Worm (Caenorhabditis elegans) whole organism, L1 larva: ENCODE data around the gene Y73B6BL.288.

ENCODE experiments used
- C04F5.9 ChIP-seq: sonication (generic microtip); optimal IDR thresholded peaks from 2 replicates; lab custom pipeline; 2016; ENCODE audit warnings: missing genetic modification characterization, missing compliant biosample characterization
- C34B4.2 ChIP-seq: sonication (generic microtip); optimal IDR thresholded peaks from 2 replicates; lab custom pipeline; 2017; ENCODE audit warnings: mild to moderate bottlenecking, missing genetic modification characterization, missing compliant biosample characterization
- aha-1 ChIP-seq: fragments of 150-350 bp; optimal IDR thresholded peaks from 2 replicates; lab custom pipeline; 2014; ENCODE audit warnings: missing biosample characterization, missing genetic modification characterization
- blmp-1 ChIP-seq: fragments of 150-350 bp; optimal IDR thresholded peaks from 2 replicates; lab custom pipeline; 2014; ENCODE audit warnings: missing biosample characterization, missing genetic modification characterization
- ceh-90 ChIP-seq: sonication (generic microtip); optimal IDR thresholded peaks from 2 replicates; lab custom pipeline; 2016; ENCODE audit warnings: missing genetic modification characterization, missing compliant biosample characterization
- dpl-1 ChIP-seq, 3 experiments: fragments of 150-350 bp in 2 of 3; sonication (generic microtip) in 1 of 3; optimal IDR thresholded peaks; 2 replicates each; lab custom pipeline; 2014 to 2017; ENCODE audit warnings: missing biosample characterization in 3 of 3, missing genetic modification characterization in 3 of 3, missing genetic modification reagents in 3 of 3
- efl-1 ChIP-seq, 4 experiments: fragments of 150-350 bp; optimal IDR thresholded peaks in 3 of 4; peaks in 1 of 4; 1 replicate in 1 of 4; 2 replicates in 3 of 4; lab custom pipeline; 2014; ENCODE audit warnings: missing biosample characterization in 2 of 4, missing genetic modification characterization in 2 of 4, missing genetic modification reagents in 2 of 4
- efl-3 ChIP-seq: fragments of 200-800 bp; sonication (Bioruptor generic); optimal IDR thresholded peaks from 2 replicates; lab custom pipeline; 2018; ENCODE audit warnings: mild to moderate bottlenecking, missing genetic modification characterization, missing compliant biosample characterization
- elt-2 ChIP-seq: sonication (generic microtip); optimal IDR thresholded peaks from 2 replicates; lab custom pipeline; 2016; ENCODE audit warnings: missing genetic modification characterization, mild to moderate bottlenecking, inconsistent platforms, missing compliant biosample characterization, missing genetic modification reagents
- fkh-4 ChIP-seq: sonication (generic microtip); optimal IDR thresholded peaks from 2 replicates; lab custom pipeline; 2016; ENCODE audit warnings: missing compliant biosample characterization, missing genetic modification characterization, borderline replicate concordance
- fos-1 ChIP-seq: fragments of 150-350 bp; optimal IDR thresholded peaks from 2 replicates; lab custom pipeline; 2014; ENCODE audit warnings: missing biosample characterization, missing genetic modification characterization
- irx-1 ChIP-seq: sonication (generic microtip); optimal IDR thresholded peaks from 2 replicates; lab custom pipeline; 2016; ENCODE audit warnings: missing genetic modification characterization, missing compliant biosample characterization
- jun-1 ChIP-seq: fragments of 150-350 bp; optimal IDR thresholded peaks from 2 replicates; lab custom pipeline; 2014; ENCODE audit warnings: missing biosample characterization, missing genetic modification reagents, missing genetic modification characterization
- lin-13 ChIP-seq: fragments of 150-350 bp; optimal IDR thresholded peaks from 2 replicates; lab custom pipeline; 2014; ENCODE audit warnings: missing biosample characterization, missing genetic modification reagents, missing genetic modification characterization
- lin-14 ChIP-seq: fragments of 200-800 bp; sonication (Bioruptor generic); optimal IDR thresholded peaks from 2 replicates; lab custom pipeline; 2018; ENCODE audit warnings: mild to moderate bottlenecking, missing genetic modification characterization, moderate library complexity, missing compliant biosample characterization
- lir-3 ChIP-seq: sonication (generic microtip); optimal IDR thresholded peaks from 2 replicates; lab custom pipeline; 2016; ENCODE audit warnings: mild to moderate bottlenecking, missing genetic modification characterization, moderate library complexity, missing compliant biosample characterization; ENCODE audit not compliant: poor library complexity
- lsy-2 ChIP-seq, 2 experiments: fragments of 150-350 bp; optimal IDR thresholded peaks; 2 replicates each; lab custom pipeline; 2014; ENCODE audit warnings: missing biosample characterization in 2 of 2, missing genetic modification characterization in 2 of 2
- mdl-1 ChIP-seq, 2 experiments: fragments of 150-350 bp; optimal IDR thresholded peaks; 2 replicates each; lab custom pipeline; 2014 to 2017; ENCODE audit warnings: missing biosample characterization in 2 of 2, missing genetic modification characterization in 2 of 2, inconsistent platforms in 1 of 2
- mep-1 ChIP-seq: fragments of 150-350 bp; optimal IDR thresholded peaks from 2 replicates; lab custom pipeline; 2014; ENCODE audit warnings: missing biosample characterization, missing genetic modification characterization
- nhr-12 ChIP-seq: sonication (generic microtip); optimal IDR thresholded peaks from 2 replicates; lab custom pipeline; 2017; ENCODE audit warnings: missing biosample characterization, missing genetic modification characterization
- nhr-19 ChIP-seq: fragments of 200-800 bp; sonication (Bioruptor generic); conservative IDR thresholded peaks from 2 replicates; pipeline ENCODE4 v1.3.6; 2022; ENCODE audit warnings: missing genetic modification characterization, missing compliant biosample characterization
- nhr-237 ChIP-seq: fragments of 150-350 bp; optimal IDR thresholded peaks from 2 replicates; lab custom pipeline; 2014; ENCODE audit warnings: missing biosample characterization, missing genetic modification characterization
- nhr-28 ChIP-seq: fragments of 150-350 bp; optimal IDR thresholded peaks from 2 replicates; lab custom pipeline; 2014; ENCODE audit warnings: missing biosample characterization, missing genetic modification characterization
- nhr-47 ChIP-seq: sonication (generic microtip); optimal IDR thresholded peaks from 2 replicates; lab custom pipeline; 2016; ENCODE audit warnings: mild to moderate bottlenecking, missing genetic modification characterization, moderate library complexity, missing compliant biosample characterization
- nhr-76 ChIP-seq: sonication (generic microtip); optimal IDR thresholded peaks from 2 replicates; lab custom pipeline; 2017; ENCODE audit warnings: missing biosample characterization, missing genetic modification characterization
- nhr-77 ChIP-seq: fragments of 150-350 bp; optimal IDR thresholded peaks from 2 replicates; lab custom pipeline; 2014; ENCODE audit warnings: missing biosample characterization, missing genetic modification characterization
- rnt-1 ChIP-seq: sonication (generic microtip); optimal IDR thresholded peaks from 2 replicates; lab custom pipeline; 2016; ENCODE audit warnings: mild to moderate bottlenecking, missing genetic modification characterization, moderate library complexity, missing compliant biosample characterization
- tbx-2 ChIP-seq: sonication (generic microtip); optimal IDR thresholded peaks from 2 replicates; lab custom pipeline; 2016; ENCODE audit warnings: missing genetic modification characterization, missing compliant biosample characterization
- tlp-1 ChIP-seq: fragments of 150-350 bp; optimal IDR thresholded peaks from 2 replicates; lab custom pipeline; 2014; ENCODE audit warnings: missing biosample characterization, missing genetic modification characterization
- unc-130 ChIP-seq: fragments of 150-350 bp; optimal IDR thresholded peaks from 2 replicates; lab custom pipeline; 2017; ENCODE audit warnings: missing biosample characterization, missing genetic modification characterization, inconsistent platforms
- zag-1 ChIP-seq: fragments of 150-350 bp; optimal IDR thresholded peaks from 2 replicates; lab custom pipeline; 2014; ENCODE audit warnings: missing biosample characterization, missing genetic modification characterization
- ztf-11 ChIP-seq, 2 experiments: sonication (generic microtip); optimal IDR thresholded peaks; 2 replicates each; lab custom pipeline; 2016 to 2017; ENCODE audit warnings: missing genetic modification characterization in 2 of 2, missing biosample characterization in 1 of 2, missing compliant biosample characterization in 1 of 2

Gene Y73B6BL.288

DNA sequence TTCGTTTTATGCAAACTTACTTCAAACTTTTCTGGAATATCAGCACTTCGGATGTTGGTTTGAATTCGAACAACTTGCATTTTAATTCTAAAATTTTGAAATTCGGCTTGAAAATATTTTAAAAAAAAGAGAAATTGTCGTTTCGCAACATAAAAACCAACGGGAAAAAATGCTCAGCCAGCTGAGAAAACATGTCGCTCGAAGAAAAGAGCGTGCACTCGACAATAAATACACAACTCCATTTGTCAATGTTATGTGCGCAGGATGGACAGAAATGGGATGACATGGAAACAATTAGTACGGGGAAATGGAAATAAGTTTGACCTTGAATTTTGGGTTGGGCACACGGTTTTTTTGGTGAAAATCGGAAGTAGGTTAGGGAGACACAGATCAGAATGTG, 6.4 kb downstream of the Y73B6BL.288 start, which contains the start of gene mif-4:
mif-4 (minus strand) TSS at position 87 of the 400 bp plus-strand sequence.
- peak in 1 of 2 experiments; percentile 9 for TF ChIP-seq mdl-1 (tag; optimal IDR thresholded peaks at IDR 0.05; lab: Kevin White, UChicago)
- TF ChIP-seq mep-1 (tag; lab: Kevin White, UChicago) = peak; percentile 14
- TF ChIP-seq aha-1 (tag; lab: Kevin White, UChicago) = no peak
- no peak for TF ChIP-seq irx-1
- TF ChIP-seq jun-1 (tag; lab: Kevin White, UChicago) = no peak
- peak; percentile 31 for TF ChIP-seq blmp-1 (tag; lab: Kevin White, UChicago)
- TF ChIP-seq fos-1 (tag; lab: Kevin White, UChicago) = no peak
- TF ChIP-seq lin-14 (GFP tag; lab: Kevin White, UChicago) = peak; percentile 56

- TF ChIP-seq nhr-19 (0 out of 2 replicates have a peak, but pooled peaks have one; percentile 5), nhr-28 (no peak), lsy-2 (tag; optimal IDR thresholded peaks at IDR 0.05; lab: Kevin White, UChicago) (no peak), C04F5.9 (no peak), zag-1 (tag; lab: Kevin White, UChicago) (no peak)
Measured at ce11 chrIV:6333915-6334314, 8.4 kb downstream of the Y73B6BL.288 start, which contains the start of gene blos-2. blos-2 (plus strand) TSS chrIV:6334215.

DNA sequence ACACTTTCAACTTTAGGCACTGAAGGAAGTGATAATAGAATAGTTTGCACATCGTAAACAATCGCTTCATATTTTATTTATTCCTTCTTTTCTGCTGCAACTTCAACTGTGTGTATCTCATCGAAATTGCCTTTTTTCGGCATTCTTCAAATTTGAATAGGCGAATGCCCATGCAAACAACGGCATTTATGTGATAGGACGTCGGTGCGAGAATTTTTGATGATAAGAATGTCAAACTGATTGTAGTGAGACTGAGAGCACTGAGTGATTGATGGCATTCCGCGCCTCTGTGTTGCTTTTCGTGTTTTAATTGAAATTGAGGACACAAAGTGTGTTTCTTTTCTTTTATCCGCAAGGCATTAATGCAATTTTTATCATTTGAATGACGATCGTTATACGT, 11.5 kb downstream of the Y73B6BL.288 start:
- peak; percentile 26 for TF ChIP-seq lin-14 (GFP tag; lab: Kevin White, UChicago)
- TF ChIP-seq dpl-1 (GFP tag; optimal IDR thresholded peaks at IDR 0.05; lab: Kevin White, UChicago) = no peak
- TF ChIP-seq elt-2 (tag; lab: Kevin White, UChicago) = peak; percentile 12
- no peak for TF ChIP-seq nhr-237 (tag; lab: Kevin White, UChicago)

DNA sequence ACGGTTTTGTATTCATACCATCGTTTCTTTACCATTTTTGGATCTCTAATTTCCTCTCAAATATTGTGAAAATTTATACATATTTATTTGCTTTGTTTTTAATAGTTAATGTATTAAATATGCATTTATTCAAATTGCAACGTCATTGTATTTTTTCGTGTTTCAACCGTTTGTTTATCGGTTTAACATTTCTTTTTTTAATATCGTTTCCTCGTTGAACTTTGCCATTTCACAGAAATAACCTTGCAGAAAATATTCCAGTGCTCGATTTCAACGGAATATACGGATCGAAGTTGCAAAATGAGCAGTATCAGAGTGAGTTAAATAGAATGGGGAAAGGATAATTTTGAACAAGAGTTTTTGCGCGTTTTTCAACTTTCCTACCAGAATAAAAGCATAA, 13.0 kb downstream of the Y73B6BL.288 start, which contains the start of gene seu-1:
seu-1 (plus strand) TSS at position 301 of the 400 bp plus-strand sequence.
- TF ChIP-seq efl-1 (optimal IDR thresholded peaks at IDR 0.05; lab: Kevin White, UChicago) (no peak), efl-1 (GFP tag; optimal IDR thresholded peaks at IDR 0.05 in 1 of 2; lab: Kevin White, UChicago) (peak in 1 of 2 experiments; percentile 65), unc-130 (tag; lab: Kevin White, UChicago) (no peak)
- TF ChIP-seq, all 84 proteins: peak for 1

- no peak for TF ChIP-seq tlp-1 (tag; lab: Kevin White, UChicago)
- no peak for TF ChIP-seq ztf-11 (tag; optimal IDR thresholded peaks at IDR 0.05; lab: Kevin White, UChicago)
- TF ChIP-seq rnt-1 = no peak
- TF ChIP-seq lir-3 (tag; lab: Kevin White, UChicago) = no peak
- no peak for TF ChIP-seq fkh-4
- TF ChIP-seq efl-3 = no peak
- no peak for TF ChIP-seq nhr-12
- TF ChIP-seq nhr-77 = no peak
- TF ChIP-seq C34B4.2 (tag; lab: Kevin White, UChicago) = no peak
- TF ChIP-seq nhr-76 (tag; lab: Kevin White, UChicago) = no peak
- TF ChIP-seq ceh-90 (tag; lab: Kevin White, UChicago) = no peak
- no peak for TF ChIP-seq lin-13 (GFP tag; lab: Kevin White, UChicago)
- no peak for TF ChIP-seq nhr-47 (tag; lab: Kevin White, UChicago)
- no peak for TF ChIP-seq nhr-237 (tag; lab: Kevin White, UChicago)
- TF ChIP-seq tbx-2 (tag; lab: Kevin White, UChicago) = no peak
- no peak for TF ChIP-seq irx-1
Measured at ce11 chrIV:6328198-6328597, 14.1 kb downstream of the Y73B6BL.288 start.
